Worm (Caenorhabditis elegans) whole organism, late embryonic: ENCODE measurements around the gene C27D6.11.

Experiments
- Y22D7AL.16 ChIP-seq: sonication (generic microtip); optimal IDR thresholded peaks from 2 replicates; lab custom pipeline; 2016; ENCODE audit warnings: missing genetic modification characterization, missing compliant biosample characterization
- ama-1 ChIP-seq: fragments of 150-350 bp; optimal IDR thresholded peaks from 2 replicates; lab custom pipeline; 2014
- ceh-9 ChIP-seq: sonication (generic microtip); optimal IDR thresholded peaks from 2 replicates; lab custom pipeline; 2016; ENCODE audit warnings: mild to moderate bottlenecking, missing genetic modification characterization, inconsistent platforms, missing compliant biosample characterization
- fkh-10 ChIP-seq: fragments of 150-350 bp; optimal IDR thresholded peaks from 2 replicates; lab custom pipeline; 2014; ENCODE audit warnings: missing biosample characterization, missing genetic modification reagents, missing genetic modification characterization
- hlh-13 ChIP-seq: fragments of 200-800 bp; sonication (Bioruptor generic); optimal IDR thresholded peaks from 2 replicates; lab custom pipeline; 2018; ENCODE audit warnings: mild to moderate bottlenecking, missing genetic modification characterization, missing compliant biosample characterization
- nhr-11 ChIP-seq: fragments of 150-350 bp; optimal IDR thresholded peaks from 2 replicates; lab custom pipeline; 2014; ENCODE audit warnings: missing biosample characterization, missing genetic modification characterization
- nhr-232 ChIP-seq: sonication (generic microtip); optimal IDR thresholded peaks from 2 replicates; lab custom pipeline; 2016; ENCODE audit warnings: missing genetic modification characterization, missing compliant biosample characterization
- pax-1 ChIP-seq: fragments of 150-350 bp; optimal IDR thresholded peaks from 2 replicates; lab custom pipeline; 2014; ENCODE audit warnings: missing biosample characterization, missing genetic modification characterization
- pha-2 ChIP-seq: sonication (generic microtip); optimal IDR thresholded peaks from 2 replicates; lab custom pipeline; 2017; ENCODE audit warnings: mild to moderate bottlenecking, missing genetic modification characterization, missing compliant biosample characterization
- pha-4 ChIP-seq: fragments of 150-350 bp; optimal IDR thresholded peaks from 2 replicates; lab custom pipeline; 2018; ENCODE audit warnings: missing biosample characterization, missing genetic modification reagents, missing genetic modification characterization
- pqm-1 ChIP-seq: sonication (generic microtip); optimal IDR thresholded peaks from 2 replicates; lab custom pipeline; 2016; ENCODE audit warnings: missing genetic modification characterization, missing compliant biosample characterization
- pros-1 ChIP-seq: fragments of 150-350 bp; optimal IDR thresholded peaks from 2 replicates; lab custom pipeline; 2014; ENCODE audit warnings: missing biosample characterization, missing genetic modification reagents, missing genetic modification characterization
- rnt-1 ChIP-seq: sonication (generic microtip); optimal IDR thresholded peaks from 2 replicates; lab custom pipeline; 2016; ENCODE audit warnings: missing genetic modification characterization, missing compliant biosample characterization
- unc-86 ChIP-seq: sonication (generic microtip); optimal IDR thresholded peaks from 2 replicates; lab custom pipeline; 2016; ENCODE audit warnings: missing genetic modification characterization, missing compliant biosample characterization

DNA sequence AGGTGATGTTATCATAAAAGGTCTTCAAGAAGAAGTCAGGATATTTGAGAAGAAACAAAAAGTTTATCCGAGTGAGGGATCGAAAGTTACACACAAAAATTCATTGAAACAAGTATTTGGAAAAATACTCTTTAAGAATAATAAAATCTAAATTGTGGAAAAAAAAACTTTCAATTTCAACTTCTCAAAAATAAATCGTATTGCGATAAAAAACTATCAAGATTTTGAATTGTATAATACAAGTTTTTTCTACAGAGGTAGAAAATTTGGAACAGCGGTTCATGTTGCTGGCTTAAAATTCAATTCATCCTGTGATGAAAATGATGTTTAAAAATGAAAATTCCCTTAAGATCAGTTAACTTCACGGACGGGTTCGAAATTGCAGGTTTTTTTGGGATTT, 48.9 kb downstream of the C27D6.11 start, which contains the start of gene F09C12.8:
- TF ChIP-seq Y22D7AL.16 (tag; lab: Kevin White, UChicago): no peak
- TF ChIP-seq hlh-13 (GFP tag; lab: Kevin White, UChicago): no peak
- TF ChIP-seq rnt-1 (tag; lab: Kevin White, UChicago): no peak
- no peak for TF ChIP-seq pha-4 (tag; lab: Kevin White, UChicago)
- no peak for TF ChIP-seq pros-1 (tag; lab: Kevin White, UChicago)
- no peak for TF ChIP-seq unc-86 (tag; lab: Kevin White, UChicago)
- no peak for TF ChIP-seq ceh-9
- no peak for TF ChIP-seq ama-1
- TF ChIP-seq nhr-11: no peak
- TF ChIP-seq fkh-10 (GFP tag; lab: Kevin White, UChicago): no peak
- TF ChIP-seq pqm-1 (tag; lab: Kevin White, UChicago): no peak
- TF ChIP-seq pax-1 (tag; lab: Kevin White, UChicago): no peak
- no peak for TF ChIP-seq pha-2 (tag; lab: Kevin White, UChicago)
- no peak for TF ChIP-seq nhr-232
